Worm (Caenorhabditis elegans) whole organism, L4 larva: Measurements from ENCODE around the gene tofu-1.

Source experiments
- F37D6.2 ChIP-seq: sonication (generic microtip); optimal IDR thresholded peaks from 2 replicates; lab custom pipeline; 2016; ENCODE audit warnings: mild to moderate bottlenecking, missing genetic modification characterization, missing compliant biosample characterization
- R02D3.7 ChIP-seq: fragments of 150-350 bp; sonication (generic microtip); optimal IDR thresholded peaks from 3 replicates; lab custom pipeline; 2014; ENCODE audit warnings: missing biosample characterization, missing genetic modification characterization
- T20F7.1 ChIP-seq: fragments of 200-800 bp; sonication (Bioruptor generic); optimal IDR thresholded peaks from 2 replicates; lab custom pipeline; 2018; ENCODE audit warnings: mild to moderate bottlenecking, missing genetic modification characterization, missing compliant biosample characterization
- T26A8.4 ChIP-seq: fragments of 200-800 bp; sonication (Bioruptor generic); IDR thresholded peaks from 2 replicates; pipeline ENCODE4 v1.3.6; 2022; ENCODE audit warnings: missing genetic modification characterization, missing compliant biosample characterization
- Y105C5A.15 ChIP-seq: fragments of 200-800 bp; sonication (Bioruptor generic); IDR thresholded peaks from 2 replicates; pipeline ENCODE4 v1.3.6; 2022; ENCODE audit warnings: missing genetic modification characterization, missing compliant biosample characterization
- Y5F2A.4 ChIP-seq: fragments of 200-800 bp; sonication (Bioruptor generic); optimal IDR thresholded peaks from 2 replicates; lab custom pipeline; 2018; ENCODE audit warnings: mild to moderate bottlenecking, missing genetic modification characterization, missing compliant biosample characterization
- Y75B8A.6 ChIP-seq: fragments of 200-800 bp; sonication (Bioruptor generic); IDR thresholded peaks from 2 replicates; pipeline ENCODE4 v1.3.6; 2022; ENCODE audit warnings: missing genetic modification reagents, missing genetic modification characterization, missing compliant biosample characterization
- ZK337.2 ChIP-seq: fragments of 200-800 bp; sonication (Bioruptor generic); IDR thresholded peaks from 2 replicates; pipeline ENCODE4 v1.3.6; 2022; ENCODE audit warnings: missing genetic modification reagents, missing genetic modification characterization, missing compliant biosample characterization
- ZK546.5 ChIP-seq, 2 experiments: sonication (generic microtip); optimal IDR thresholded peaks; 2 replicates each; lab custom pipeline; 2017; ENCODE audit warnings: missing biosample characterization in 2 of 2, missing genetic modification characterization in 2 of 2
- aha-1 ChIP-seq: fragments of 150-350 bp; peaks from one replicate; lab custom pipeline; 2014; ENCODE audit warnings: missing biosample characterization, missing genetic modification characterization
- aly-2 ChIP-seq: sonication (generic microtip); optimal IDR thresholded peaks from 2 replicates; lab custom pipeline; 2018; ENCODE audit warnings: missing biosample characterization, missing genetic modification characterization
- arid-1 ChIP-seq: fragments of 200-800 bp; sonication (Bioruptor generic); conservative IDR thresholded peaks from 2 replicates; pipeline ENCODE4 v1.3.6; 2022; ENCODE audit warnings: missing genetic modification reagents, missing genetic modification characterization, missing compliant biosample characterization
- ceh-20 ChIP-seq: fragments of 200-800 bp; sonication (Bioruptor generic); IDR thresholded peaks from 2 replicates; pipeline ENCODE4 v1.3.6; 2022; ENCODE audit warnings: missing genetic modification reagents, missing genetic modification characterization, missing compliant biosample characterization
- ceh-28 ChIP-seq: fragments of 150-350 bp; optimal IDR thresholded peaks from 2 replicates; lab custom pipeline; 2014; ENCODE audit warnings: missing biosample characterization, missing genetic modification reagents, missing genetic modification characterization
- daf-12 ChIP-seq: fragments of 150-350 bp; optimal IDR thresholded peaks from 2 replicates; lab custom pipeline; 2014; ENCODE audit warnings: missing biosample characterization, missing genetic modification reagents, missing genetic modification characterization
- daf-16 ChIP-seq, 3 experiments: sonication (generic microtip); optimal IDR thresholded peaks; 2 replicates each; lab custom pipeline; 2016 to 2017; ENCODE audit warnings: missing genetic modification characterization in 3 of 3, missing genetic modification reagents in 3 of 3, mild to moderate bottlenecking in 2 of 3, missing compliant biosample characterization in 2 of 3, missing biosample characterization in 1 of 3, moderate library complexity in 1 of 3
- dve-1 ChIP-seq: sonication (generic microtip); optimal IDR thresholded peaks from 2 replicates; lab custom pipeline; 2017; ENCODE audit warnings: antibody characterized with exemption, mild to moderate bottlenecking, missing genetic modification characterization, missing compliant biosample characterization; ENCODE audit not compliant: insufficient read depth
- fkh-10 ChIP-seq: fragments of 150-350 bp; optimal IDR thresholded peaks from 2 replicates; lab custom pipeline; 2014; ENCODE audit warnings: missing biosample characterization, missing genetic modification reagents, missing genetic modification characterization
- hlh-11 ChIP-seq: fragments of 200-800 bp; sonication (Bioruptor generic); optimal IDR thresholded peaks from 2 replicates; lab custom pipeline; 2018; ENCODE audit warnings: mild to moderate bottlenecking, missing genetic modification characterization, missing compliant biosample characterization
- hmg-1.1 ChIP-seq: fragments of 200-800 bp; sonication (Bioruptor generic); IDR thresholded peaks from 2 replicates; pipeline ENCODE4 v1.3.6; 2022; ENCODE audit warnings: missing genetic modification reagents, missing genetic modification characterization, missing compliant biosample characterization
- jun-1 ChIP-seq: fragments of 150-350 bp; optimal IDR thresholded peaks from 2 replicates; lab custom pipeline; 2014; ENCODE audit warnings: missing biosample characterization, missing genetic modification reagents, missing genetic modification characterization
- lin-1 ChIP-seq: fragments of 200-800 bp; sonication (Bioruptor generic); IDR thresholded peaks from 2 replicates; pipeline ENCODE4 v1.3.6; 2022; ENCODE audit warnings: missing genetic modification reagents, missing genetic modification characterization, missing compliant biosample characterization
- lin-29 ChIP-seq: fragments of 200-800 bp; sonication (Bioruptor generic); IDR thresholded peaks from 2 replicates; pipeline ENCODE4 v1.3.6; 2022; ENCODE audit warnings: missing genetic modification reagents, missing genetic modification characterization, missing compliant biosample characterization
- lin-38 ChIP-seq: fragments of 200-800 bp; sonication (Bioruptor generic); IDR thresholded peaks from 2 replicates; pipeline ENCODE4 v1.3.6; 2022; ENCODE audit warnings: missing genetic modification reagents, missing genetic modification characterization, missing compliant biosample characterization
- lin-39 ChIP-seq: fragments of 150-350 bp; optimal IDR thresholded peaks from 2 replicates; lab custom pipeline; 2014; ENCODE audit warnings: missing biosample characterization, missing genetic modification reagents, missing genetic modification characterization
- lsy-2 ChIP-seq, 2 experiments: fragments of 150-350 bp in 1 of 2; sonication (generic microtip) in 1 of 2; optimal IDR thresholded peaks; 2 replicates each; lab custom pipeline; 2014 to 2017; ENCODE audit warnings: missing biosample characterization in 2 of 2, missing genetic modification characterization in 2 of 2
- madf-5 ChIP-seq, 2 experiments: fragments of 200-800 bp; sonication (Bioruptor generic); IDR thresholded peaks; 2 replicates each; pipeline ENCODE4 v1.3.6; 2022; ENCODE audit warnings: missing compliant biosample characterization in 2 of 2, missing genetic modification characterization in 2 of 2
- mdt-29 ChIP-seq: fragments of 200-800 bp; sonication (Bioruptor generic); IDR thresholded peaks from 2 replicates; pipeline ENCODE4 v1.3.6; 2022; ENCODE audit warnings: missing genetic modification reagents, missing genetic modification characterization, missing compliant biosample characterization
- mep-1 ChIP-seq: fragments of 150-350 bp; sonication (generic microtip); optimal IDR thresholded peaks from 3 replicates; lab custom pipeline; 2014; ENCODE audit warnings: missing biosample characterization, missing genetic modification characterization
- mxl-3 ChIP-seq: fragments of 200-800 bp; sonication (Bioruptor generic); optimal IDR thresholded peaks from 2 replicates; lab custom pipeline; 2018; ENCODE audit warnings: mild to moderate bottlenecking, missing genetic modification characterization, missing compliant biosample characterization
- nhr-111 ChIP-seq: fragments of 200-800 bp; sonication (Bioruptor generic); optimal IDR thresholded peaks from 2 replicates; lab custom pipeline; 2018; ENCODE audit warnings: mild to moderate bottlenecking, missing genetic modification characterization, missing compliant biosample characterization
- nhr-237 ChIP-seq: sonication (generic microtip); optimal IDR thresholded peaks from 2 replicates; lab custom pipeline; 2017; ENCODE audit warnings: missing biosample characterization, missing genetic modification characterization
- nhr-41 ChIP-seq: fragments of 200-800 bp; sonication (Bioruptor generic); IDR thresholded peaks from 2 replicates; pipeline ENCODE4 v1.3.6; 2022; ENCODE audit warnings: missing genetic modification reagents, missing genetic modification characterization, missing compliant biosample characterization
- nhr-42 ChIP-seq: fragments of 200-800 bp; sonication (Bioruptor generic); IDR thresholded peaks from 2 replicates; pipeline ENCODE4 v1.3.6; 2022; ENCODE audit warnings: missing genetic modification characterization, missing compliant biosample characterization
- nhr-77 ChIP-seq: fragments of 150-350 bp; optimal IDR thresholded peaks from 2 replicates; lab custom pipeline; 2014; ENCODE audit warnings: missing biosample characterization, missing genetic modification characterization
- pha-4 ChIP-seq, 2 experiments: fragments of 150-350 bp in 1 of 2; fragments of 200-800 bp in 1 of 2; sonication (Bioruptor generic) in 1 of 2; IDR thresholded peaks in 1 of 2; optimal IDR thresholded peaks in 1 of 2; 2 replicates each; pipeline versions ENCODE4 v1.3.6 to Lab custom; 2014 to 2022; ENCODE audit warnings: missing genetic modification characterization in 2 of 2, missing genetic modification reagents in 2 of 2, missing biosample characterization in 1 of 2, missing compliant biosample characterization in 1 of 2
- pqm-1 ChIP-seq: sonication (generic microtip); optimal IDR thresholded peaks from 2 replicates; lab custom pipeline; 2017; ENCODE audit warnings: missing biosample characterization, missing genetic modification characterization
- rbr-2 ChIP-seq: sonication (generic microtip); optimal IDR thresholded peaks from 2 replicates; lab custom pipeline; 2016; ENCODE audit warnings: missing genotype, missing genetic modification characterization, missing compliant biosample characterization
- set-16 ChIP-seq: fragments of 200-800 bp; sonication (Bioruptor generic); IDR thresholded peaks from 2 replicates; pipeline ENCODE4 v1.3.6; 2022; ENCODE audit warnings: missing genetic modification reagents, missing genetic modification characterization, missing compliant biosample characterization
- spr-1 ChIP-seq: sonication (generic microtip); optimal IDR thresholded peaks from 2 replicates; lab custom pipeline; 2016; ENCODE audit warnings: mild to moderate bottlenecking, missing genetic modification characterization, missing compliant biosample characterization
- tra-1 ChIP-seq: fragments of 200-800 bp; sonication (Bioruptor generic); IDR thresholded peaks from 2 replicates; pipeline ENCODE4 v1.3.6; 2022; ENCODE audit warnings: missing genetic modification reagents, missing genetic modification characterization, missing compliant biosample characterization
- unc-130 ChIP-seq: sonication (generic microtip); optimal IDR thresholded peaks from 2 replicates; lab custom pipeline; 2016; ENCODE audit warnings: missing genetic modification reagents, missing genetic modification characterization, missing compliant biosample characterization
- unc-39 ChIP-seq: sonication (generic microtip); optimal IDR thresholded peaks from 2 replicates; lab custom pipeline; 2017; ENCODE audit warnings: missing biosample characterization, missing genetic modification characterization
- unc-62 ChIP-seq, 3 experiments: fragments of 150-350 bp in 1 of 3; sonication (generic microtip); optimal IDR thresholded peaks in 2 of 3; peaks in 1 of 3; 1 replicate in 1 of 3; 2 replicates in 2 of 3; lab custom pipeline; 2014 to 2017; ENCODE audit warnings: missing biosample characterization in 3 of 3, missing genetic modification characterization in 3 of 3, missing genetic modification reagents in 3 of 3, missing genotype in 1 of 3
- vab-7 ChIP-seq: fragments of 200-800 bp; sonication (Bioruptor generic); IDR thresholded peaks from 2 replicates; pipeline ENCODE4 v1.3.6; 2022; ENCODE audit warnings: missing genetic modification reagents, missing genetic modification characterization, missing compliant biosample characterization
- zag-1 ChIP-seq: fragments of 150-350 bp; optimal IDR thresholded peaks from 2 replicates; lab custom pipeline; 2014; ENCODE audit warnings: missing biosample characterization, missing genetic modification characterization
- zfp-2 ChIP-seq: sonication (generic microtip); optimal IDR thresholded peaks from 2 replicates; lab custom pipeline; 2016; ENCODE audit warnings: mild to moderate bottlenecking, missing genetic modification characterization, missing compliant biosample characterization
- ztf-11 ChIP-seq: fragments of 150-350 bp; optimal IDR thresholded peaks from 2 replicates; lab custom pipeline; 2014; ENCODE audit warnings: missing biosample characterization, missing genetic modification characterization

tofu-1 gene

ce11 chrV:9983529-9983928, 2.6 kb downstream of the tofu-1 start (continued):
- TF ChIP-seq ZK546.5 (tag; optimal IDR thresholded peaks at IDR 0.05; lab: Kevin White, UChicago) (no peak), lin-38 (GFP tag; lab: Robert Waterston, UW) (0 out of 2 replicates have a peak, but pooled peaks have one; percentile 34), daf-12 (tag; lab: Kevin White, UChicago) (no peak), dve-1 (tag; lab: Kevin White, UChicago) (peak; percentile 33), lin-29 (GFP tag; lab: Robert Waterston, UW) (no peak), arid-1 (GFP tag; lab: Robert Waterston, UW) (0 out of 2 replicates have a peak, but pooled peaks have one; percentile 26)

ce11 chrV:9984821-9985220, 3.9 kb downstream of the tofu-1 start:
- TF ChIP-seq unc-39 (tag; lab: Kevin White, UChicago): no peak
- TF ChIP-seq ceh-20 (GFP tag; lab: Robert Waterston, UW): no peak
- TF ChIP-seq nhr-77 (tag; lab: Kevin White, UChicago): no peak
- no peak for TF ChIP-seq aly-2 (tag; lab: Kevin White, UChicago)
- TF ChIP-seq unc-130 (GFP tag; lab: Kevin White, UChicago): no peak
- no peak for TF ChIP-seq T26A8.4 (GFP tag; lab: Robert Waterston, UW)
- no peak for TF ChIP-seq R02D3.7 (tag; lab: Kevin White, UChicago)
- TF ChIP-seq ceh-28 (tag; lab: Kevin White, UChicago): no peak
- no peak for TF ChIP-seq spr-1
- no peak for TF ChIP-seq lin-38 (GFP tag; lab: Robert Waterston, UW)
- TF ChIP-seq nhr-237 (tag; lab: Kevin White, UChicago): no peak
- no peak for TF ChIP-seq ZK337.2 (GFP tag; lab: Robert Waterston, UW)
- no peak for TF ChIP-seq madf-5 (GFP tag; IDR thresholded peaks at IDR 0.05; lab: Robert Waterston, UW)
- TF ChIP-seq mep-1: peak; percentile 40
- no peak for TF ChIP-seq Y5F2A.4 (GFP tag; lab: Kevin White, UChicago)
- TF ChIP-seq nhr-111 (GFP tag; lab: Kevin White, UChicago): no peak
- TF ChIP-seq zag-1 (tag; lab: Kevin White, UChicago): no peak
- TF ChIP-seq tra-1 (GFP tag; lab: Robert Waterston, UW): no peak
- no peak for TF ChIP-seq pha-4 (GFP tag; IDR thresholded peaks at IDR 0.05; lab: Robert Waterston, UW)
- peak; percentile 6 for TF ChIP-seq pha-4 (tag; optimal IDR thresholded peaks at IDR 0.05; lab: Kevin White, UChicago)
- TF ChIP-seq mxl-3 (GFP tag; lab: Kevin White, UChicago): no peak
- no peak for TF ChIP-seq daf-16 (GFP tag; optimal IDR thresholded peaks at IDR 0.05; lab: Kevin White, UChicago)
- peak; percentile 70 for TF ChIP-seq daf-16 (tag; optimal IDR thresholded peaks at IDR 0.05; lab: Kevin White, UChicago)
- TF ChIP-seq unc-62 (GFP tag; optimal IDR thresholded peaks at IDR 0.05 in 1 of 2; lab: Kevin White, UChicago): no peak
- TF ChIP-seq unc-62 (tag; optimal IDR thresholded peaks at IDR 0.05; lab: Kevin White, UChicago): no peak
- no peak for TF ChIP-seq Y75B8A.6 (GFP tag; lab: Robert Waterston, UW)
- TF ChIP-seq Y105C5A.15 (GFP tag; lab: Robert Waterston, UW): no peak
- TF ChIP-seq hlh-11 (tag; lab: Kevin White, UChicago): peak; percentile 52
- TF ChIP-seq rbr-2 (tag; lab: Kevin White, UChicago): no peak
- no peak for TF ChIP-seq mdt-29
- TF ChIP-seq zfp-2 (tag; lab: Kevin White, UChicago): no peak
- TF ChIP-seq lin-39 (tag; lab: Kevin White, UChicago): no peak
- no peak for TF ChIP-seq nhr-41
- TF ChIP-seq hmg-1.1 (GFP tag; lab: Robert Waterston, UW): no peak
- peak; percentile 42 for TF ChIP-seq pqm-1
- no peak for TF ChIP-seq F37D6.2
- TF ChIP-seq jun-1 (tag; lab: Kevin White, UChicago): no peak
- no peak for TF ChIP-seq vab-7
- TF ChIP-seq dve-1 (tag; lab: Kevin White, UChicago): peak; percentile 74
- TF ChIP-seq nhr-42 (GFP tag; lab: Robert Waterston, UW): no peak
- TF ChIP-seq T20F7.1 (GFP tag; lab: Kevin White, UChicago): peak; percentile 19
- no peak for TF ChIP-seq ztf-11
- TF ChIP-seq lin-1 (GFP tag; lab: Robert Waterston, UW): no peak
- TF ChIP-seq fkh-10 (GFP tag; lab: Kevin White, UChicago): no peak
- TF ChIP-seq lsy-2 (tag; optimal IDR thresholded peaks at IDR 0.05; lab: Kevin White, UChicago): peak in 1 of 2 experiments; percentile 15
- no peak for TF ChIP-seq set-16 (GFP tag; lab: Robert Waterston, UW)
- no peak for TF ChIP-seq aha-1 (tag; lab: Kevin White, UChicago)
